Fruit fly (Drosophila melanogaster): ENCODE measurements around the gene tow.
A peak's percentile ranks its signal among the peaks of the same experiment; 100 is the strongest.

tow gene

DNA sequence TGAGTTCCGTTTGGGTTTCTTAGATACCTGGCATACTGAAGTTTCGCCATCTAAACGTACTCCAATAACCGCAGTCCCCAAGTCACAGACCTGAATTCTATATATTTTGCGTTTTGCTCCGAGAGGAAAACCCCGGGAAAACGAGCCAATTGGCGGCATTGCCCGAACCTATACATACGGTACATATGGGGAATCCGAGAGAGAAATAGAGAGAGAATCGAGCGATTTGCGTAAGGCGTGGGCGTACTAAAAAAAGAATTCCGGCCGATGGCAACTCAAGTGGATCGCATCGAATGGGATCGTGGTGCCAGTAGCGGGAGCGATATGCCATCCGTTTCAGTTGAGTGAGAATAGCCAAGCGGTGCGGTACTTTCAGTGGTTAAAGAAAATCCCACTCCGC, 47.6 kb downstream of the tow start, which contains the start of gene bin:
bin (plus strand) TSS at position 335 of the 400 bp plus-strand sequence.
- TF ChIP-seq Jra (GFP tag; optimal IDR thresholded peaks at IDR 0.05) (no peak), N (GFP tag; optimal IDR thresholded peaks at IDR 0.05) (no peak), CG32264 (GFP tag; optimal IDR thresholded peaks at IDR 0.05) (no peak), psq (GFP tag; optimal IDR thresholded peaks at IDR 0.05) (no peak), rgr (GFP tag; optimal IDR thresholded peaks at IDR 0.05) (no peak), foxo (GFP tag; optimal IDR thresholded peaks at IDR 0.05) (no peak), CrebA (GFP tag; optimal IDR thresholded peaks at IDR 0.05; ENCODE audit: borderline replicate concordance) (no peak), h (GFP tag; optimal IDR thresholded peaks at IDR 0.05) (no peak), lola (GFP tag; optimal IDR thresholded peaks at IDR 0.05) (no peak), br (GFP tag; optimal IDR thresholded peaks at IDR 0.05) (no peak), pan (optimal IDR thresholded peaks at IDR 0.05) (no peak), sage (GFP tag; optimal IDR thresholded peaks at IDR 0.05) (no peak), Myc (optimal IDR thresholded peaks at IDR 0.05) (no peak), Abd-B (GFP tag; optimal IDR thresholded peaks at IDR 0.05) (no peak), jim (GFP tag; optimal IDR thresholded peaks at IDR 0.05) (no peak), OdsH (GFP tag; optimal IDR thresholded peaks at IDR 0.05) (no peak), fru (GFP tag; optimal IDR thresholded peaks at IDR 0.05) (no peak)

DNA sequence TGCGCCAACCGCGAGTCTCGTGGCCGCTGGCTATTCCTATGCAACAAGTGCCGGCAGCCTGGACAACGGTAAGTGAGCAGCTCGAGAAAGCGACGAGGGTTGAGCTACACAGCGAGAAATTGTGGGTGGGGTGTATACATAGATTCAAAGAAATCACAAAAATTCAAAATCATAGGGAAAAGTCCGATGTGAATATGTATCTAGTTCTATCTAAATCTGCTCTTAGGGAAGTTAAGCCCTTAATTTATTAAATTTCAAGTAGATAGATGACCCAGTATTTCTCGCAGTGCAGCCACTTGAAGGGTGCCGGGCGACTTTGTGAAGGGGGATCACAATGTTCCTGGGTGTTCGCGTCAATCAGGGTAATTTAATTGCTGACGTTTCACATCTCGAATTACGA, 50.7 kb downstream of the tow start:
- TF ChIP-seq Vsx2 (GFP tag; optimal IDR thresholded peaks at IDR 0.05; ENCODE audit: partially characterized antibody) = no peak
- no peak for TF ChIP-seq br (GFP tag; optimal IDR thresholded peaks at IDR 0.05)
- TF ChIP-seq psq (GFP tag; optimal IDR thresholded peaks at IDR 0.05) = no peak
- TF ChIP-seq Myc (optimal IDR thresholded peaks at IDR 0.05) = no peak
- TF ChIP-seq Dif (GFP tag; optimal IDR thresholded peaks at IDR 0.05; ENCODE audit: partially characterized antibody) = no peak
- TF ChIP-seq GATAd (GFP tag; optimal IDR thresholded peaks at IDR 0.05) = no peak
- TF ChIP-seq Rel (GFP tag; optimal IDR thresholded peaks at IDR 0.05) = no peak
- TF ChIP-seq Rel (tag; optimal IDR thresholded peaks at IDR 0.05) = no peak
- TF ChIP-seq ey (GFP tag; optimal IDR thresholded peaks at IDR 0.05) = no peak
- TF ChIP-seq OdsH (GFP tag; optimal IDR thresholded peaks at IDR 0.05) = no peak

DNA sequence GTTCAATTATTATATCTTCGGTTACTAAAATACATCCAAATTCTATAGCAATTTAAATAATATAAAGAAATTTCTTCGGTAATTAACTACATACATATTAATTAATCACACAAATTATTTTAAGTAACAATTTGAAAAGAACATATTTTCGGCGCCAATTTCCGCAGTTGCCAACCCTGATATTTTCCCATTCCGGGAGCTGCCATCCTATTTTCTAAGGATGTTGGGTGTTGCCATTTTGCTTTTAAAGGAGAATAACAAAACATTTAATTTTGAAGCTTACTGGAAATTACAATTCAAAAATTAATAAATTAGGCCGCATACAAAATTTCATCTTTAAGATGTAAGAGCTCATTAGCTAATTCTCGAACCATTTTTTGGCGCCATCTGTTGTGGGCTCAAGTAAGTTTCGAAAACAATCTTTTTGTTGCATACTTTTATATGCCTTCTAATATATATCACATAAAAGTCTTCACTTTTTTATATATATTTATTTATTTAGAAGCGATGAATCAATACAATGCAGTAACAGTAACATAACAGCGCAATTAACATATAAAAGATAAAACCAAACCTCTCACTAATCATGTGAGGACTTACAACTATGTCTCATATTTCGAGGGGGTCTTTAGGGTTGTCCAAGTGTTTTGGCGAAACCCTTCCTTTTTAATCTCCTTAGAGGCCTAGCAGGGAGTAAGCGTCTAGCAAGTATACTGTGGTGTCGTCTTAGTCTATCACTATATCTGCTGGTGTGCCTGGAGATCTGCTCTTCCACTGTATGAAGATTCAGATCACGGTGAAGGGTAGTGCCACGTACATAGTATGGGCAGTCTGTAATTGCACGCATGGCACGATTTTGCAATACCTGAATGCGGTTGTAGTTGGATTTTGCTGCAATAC, 52.1 kb downstream of the tow start:
- peak; percentile 70 for TF ChIP-seq Myc (optimal IDR thresholded peaks at IDR 0.05)

DNA sequence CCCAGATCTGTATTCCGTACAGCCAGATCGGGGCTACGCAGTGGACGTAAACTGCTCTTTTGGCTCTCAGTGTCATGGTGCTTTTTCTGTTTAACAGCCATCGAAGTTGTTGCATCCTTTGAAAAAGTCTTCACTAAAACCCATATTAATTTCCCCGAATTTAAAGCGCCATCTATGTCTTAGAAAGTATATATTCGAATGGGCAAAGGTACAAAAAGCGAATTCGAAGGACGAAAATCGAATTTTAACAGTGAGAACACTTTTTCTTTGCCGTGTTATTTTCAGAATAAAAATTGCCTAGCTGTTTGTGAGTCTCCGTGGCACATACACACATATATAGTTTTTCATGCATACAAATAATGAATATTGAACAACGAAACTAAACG, 52.7 kb downstream of the tow start:
- TF ChIP-seq Myc (optimal IDR thresholded peaks at IDR 0.05) (peak; percentile 44), Vsx2 (GFP tag; optimal IDR thresholded peaks at IDR 0.05; ENCODE audit: partially characterized antibody) (no peak), woc (GFP tag; optimal IDR thresholded peaks at IDR 0.05) (no peak), Hnf4 (GFP tag; optimal IDR thresholded peaks at IDR 0.05) (no peak), Dif (GFP tag; optimal IDR thresholded peaks at IDR 0.05; ENCODE audit: partially characterized antibody) (no peak)

DNA sequence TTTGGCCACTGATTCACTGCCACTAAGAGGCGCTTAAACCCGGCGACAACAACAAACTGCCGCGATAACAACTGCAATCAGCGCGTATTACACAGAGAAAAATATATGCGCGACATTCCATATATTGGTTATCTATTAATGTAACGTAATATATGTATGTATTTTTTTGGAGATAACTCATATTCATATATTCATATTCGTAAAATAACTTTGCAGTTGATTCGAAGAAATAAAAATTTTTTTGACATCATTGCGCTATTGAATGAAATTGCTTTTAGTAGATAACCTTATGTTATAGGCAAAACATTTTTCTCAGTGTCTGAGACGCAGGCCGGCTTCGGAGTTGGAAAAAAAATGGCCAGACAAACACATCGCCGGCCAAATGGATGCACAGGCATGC, 54.3 kb downstream of the tow start:
- peak; percentile 13 for TF ChIP-seq ey (GFP tag; optimal IDR thresholded peaks at IDR 0.05)
- no peak for TF ChIP-seq N (GFP tag; optimal IDR thresholded peaks at IDR 0.05)
- TF ChIP-seq Rel (GFP tag; optimal IDR thresholded peaks at IDR 0.05) = no peak
- no peak for TF ChIP-seq Rel (tag; optimal IDR thresholded peaks at IDR 0.05)
- TF ChIP-seq HLH106 (tag; optimal IDR thresholded peaks at IDR 0.05) = peak; percentile 31
- TF ChIP-seq tai (GFP tag; optimal IDR thresholded peaks at IDR 0.05) = no peak
- peak; percentile 22 for TF ChIP-seq OdsH (GFP tag; optimal IDR thresholded peaks at IDR 0.05)
- no peak for TF ChIP-seq CrebA (GFP tag; optimal IDR thresholded peaks at IDR 0.05; ENCODE audit: borderline replicate concordance)
- TF ChIP-seq br (GFP tag; optimal IDR thresholded peaks at IDR 0.05) = peak; percentile 9
- peak in 1 of 2 experiments; percentile 29 for TF ChIP-seq foxo (GFP tag; optimal IDR thresholded peaks at IDR 0.05)
- TF ChIP-seq Sp1 (GFP tag; optimal IDR thresholded peaks at IDR 0.05) = peak; percentile 7
- TF ChIP-seq rgr (GFP tag; optimal IDR thresholded peaks at IDR 0.05) = peak; percentile 28
- TF ChIP-seq psq (GFP tag; optimal IDR thresholded peaks at IDR 0.05) = peak; percentile 0
- TF ChIP-seq h (GFP tag; optimal IDR thresholded peaks at IDR 0.05) = peak; percentile 26
- TF ChIP-seq fru (GFP tag; optimal IDR thresholded peaks at IDR 0.05) = peak; percentile 16
- TF ChIP-seq Jra (GFP tag; optimal IDR thresholded peaks at IDR 0.05) = no peak

DNA sequence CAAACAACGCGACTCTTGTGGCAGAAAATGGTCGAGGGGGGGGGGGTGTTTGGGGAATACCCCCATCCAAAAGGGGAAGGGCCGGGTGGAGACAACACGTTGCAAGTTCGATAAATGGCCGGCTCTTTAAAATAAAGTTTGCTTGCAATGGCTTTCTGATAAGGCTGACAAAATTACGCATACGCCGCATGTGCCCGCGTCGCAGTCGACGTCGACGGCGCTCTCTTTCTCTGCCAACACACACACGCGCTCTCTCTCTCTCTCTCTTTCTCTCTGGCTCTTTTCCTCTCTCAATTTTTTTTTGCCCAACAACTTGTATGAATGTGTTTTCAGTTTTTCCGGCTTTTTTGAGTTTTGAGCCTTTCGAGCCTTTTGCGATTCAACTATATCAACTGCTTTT, 54.8 kb downstream of the tow start:
- TF ChIP-seq dmrt93B (GFP tag; optimal IDR thresholded peaks at IDR 0.05) = no peak
- TF ChIP-seq usp (GFP tag; optimal IDR thresholded peaks at IDR 0.05) = no peak
- TF ChIP-seq foxo (GFP tag; optimal IDR thresholded peaks at IDR 0.05) = no peak
- TF ChIP-seq Dfd (GFP tag; optimal IDR thresholded peaks at IDR 0.05) = no peak
